Worm (Caenorhabditis elegans): Measurements from ENCODE around the gene T27A10.2.

The T27A10.2 gene

DNA sequence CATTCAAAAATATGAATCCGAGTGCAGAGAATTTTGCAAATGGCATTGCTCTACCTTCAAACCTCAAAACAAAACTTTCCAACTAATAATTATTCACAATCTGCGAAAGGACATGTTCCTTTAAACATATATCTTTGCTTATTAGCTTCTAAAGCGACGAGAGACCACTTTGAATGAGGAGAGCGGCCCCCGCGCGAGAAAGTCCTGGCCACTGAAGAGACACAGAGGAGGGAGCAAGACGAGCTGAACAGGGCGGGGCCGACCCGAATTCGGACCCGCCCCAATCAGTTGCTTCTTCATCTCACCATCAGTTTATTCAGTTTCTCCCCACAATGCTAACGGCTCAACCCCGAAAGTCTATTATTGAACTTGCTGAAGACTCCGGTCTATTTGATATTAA is at the start of gene T27A10.2:
T27A10.2 (plus strand) TSS at position 333 of the 400 bp plus-strand sequence.
- TF ChIP-seq tag-97 (GFP tag; IDR thresholded peaks at IDR 0.05): no peak
- TF ChIP-seq set-16 (GFP tag; IDR thresholded peaks at IDR 0.05): peak; percentile 73
- TF ChIP-seq aha-1 (tag): peak; percentile 65
- TF ChIP-seq snpc-1.2 (GFP tag; IDR thresholded peaks at IDR 0.05): no peak

DNA sequence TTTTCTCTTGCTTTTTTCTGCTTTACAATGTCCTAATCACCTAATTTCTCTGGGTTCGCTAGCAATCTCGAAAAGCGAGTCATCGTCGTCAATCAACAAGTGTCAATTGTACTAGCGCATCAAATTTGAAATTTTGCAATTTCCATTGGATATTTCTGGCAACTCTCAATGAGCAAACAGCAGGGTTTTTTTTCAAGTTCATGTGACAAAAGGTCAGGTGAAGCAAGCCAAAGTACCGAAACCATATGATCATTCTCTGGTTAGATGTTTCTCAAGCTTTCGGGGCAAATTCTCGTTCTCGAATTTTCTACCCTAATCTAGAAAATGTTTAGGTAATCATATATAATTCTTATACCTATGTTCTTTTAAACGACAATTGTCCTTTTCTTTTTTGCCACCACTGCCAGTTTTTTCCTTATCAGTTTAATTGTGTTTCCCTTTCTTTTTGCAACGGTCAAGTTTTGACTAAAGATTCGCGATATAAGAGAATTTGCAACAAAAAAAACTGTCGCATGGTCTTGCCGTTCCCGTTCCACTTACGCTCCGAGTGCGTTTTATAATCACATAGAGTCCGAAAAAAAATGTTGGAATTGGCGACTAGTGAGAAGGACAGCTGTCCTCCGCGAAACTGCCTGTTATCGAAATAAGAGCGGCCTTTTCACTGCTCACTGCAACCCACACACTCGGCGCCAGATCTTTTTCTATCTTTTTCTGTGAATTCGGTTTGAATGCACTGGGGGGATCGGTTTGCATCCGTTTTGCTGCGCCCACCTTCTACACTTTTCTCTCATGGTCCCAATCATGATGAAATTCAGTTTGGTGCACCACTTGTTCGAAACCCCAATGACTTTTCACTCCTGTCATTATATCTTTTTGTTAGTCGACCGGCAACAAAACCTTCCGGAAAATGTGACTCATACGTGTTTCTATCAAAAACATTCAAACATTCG is 49.2 kb upstream of the T27A10.2 start:
- TF ChIP-seq fos-1 (tag; optimal IDR thresholded peaks at IDR 0.05) (no peak), lin-38 (GFP tag; IDR thresholded peaks at IDR 0.05) (no peak), mxl-3 (GFP tag; optimal IDR thresholded peaks at IDR 0.05) (peak; percentile 12), unc-39 (tag; optimal IDR thresholded peaks at IDR 0.05) (no peak), mdt-29 (GFP tag; IDR thresholded peaks at IDR 0.05) (peak; percentile 52), dmd-8 (GFP tag; IDR thresholded peaks at IDR 0.05) (no peak), aha-1 (tag) (peak; percentile 10), nhr-11 (tag; optimal IDR thresholded peaks at IDR 0.05) (peak; percentile 62), pha-4 (GFP tag; IDR thresholded peaks at IDR 0.05) (no peak), pha-4 (tag; optimal IDR thresholded peaks at IDR 0.05) (no peak), unc-62 (GFP tag; optimal IDR thresholded peaks at IDR 0.05 in 1 of 2) (peak in 1 of 2 experiments; percentile 79), unc-62 (tag; optimal IDR thresholded peaks at IDR 0.05) (no peak), nhr-48 (tag; optimal IDR thresholded peaks at IDR 0.05) (no peak), ceh-82 (tag; optimal IDR thresholded peaks at IDR 0.05) (no peak), nhr-28 (tag; optimal IDR thresholded peaks at IDR 0.05) (no peak), hlh-30 (tag; optimal IDR thresholded peaks at IDR 0.05; ENCODE audit: insufficient read depth) (peak; percentile 66), hlh-11 (tag; optimal IDR thresholded peaks at IDR 0.05) (peak; percentile 25), ztf-7 (tag; optimal IDR thresholded peaks at IDR 0.05) (no peak), mes-2 (tag; optimal IDR thresholded peaks at IDR 0.05; ENCODE audit: poor library complexity, severe bottlenecking) (no peak), nhr-42 (GFP tag; IDR thresholded peaks at IDR 0.05) (no peak), egl-27 (tag; optimal IDR thresholded peaks at IDR 0.05) (no peak), daf-16 (GFP tag; optimal IDR thresholded peaks at IDR 0.05) (peak in 1 of 2 experiments; percentile 47), daf-16 (tag; optimal IDR thresholded peaks at IDR 0.05) (no peak)

DNA sequence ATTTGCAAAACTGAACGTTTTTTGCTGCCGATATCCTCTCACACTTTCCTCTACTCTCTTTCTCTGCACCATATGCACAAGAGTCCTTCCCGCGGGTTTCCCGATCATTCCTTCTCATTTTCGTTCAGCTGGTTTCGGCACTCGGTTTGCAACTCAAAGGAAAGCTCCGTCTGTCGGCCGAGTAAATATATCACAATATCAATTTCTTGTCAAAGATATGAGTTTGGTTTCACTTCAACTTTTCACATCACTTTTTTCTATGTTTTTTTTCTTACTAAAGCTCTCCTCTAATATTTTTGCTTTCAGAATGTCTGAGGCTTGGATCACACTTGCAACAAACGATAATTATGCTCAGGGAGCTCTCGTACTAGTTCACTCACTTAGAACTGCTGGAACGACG is 48.4 kb upstream of the T27A10.2 start, which contains the start of gene gyg-1:
gyg-1 (plus strand) TSS at position 301 of the 400 bp plus-strand sequence.
- TF ChIP-seq nhr-11 (tag; optimal IDR thresholded peaks at IDR 0.05) (no peak), egl-27 (tag; optimal IDR thresholded peaks at IDR 0.05) (no peak), nhr-25 (tag; optimal IDR thresholded peaks at IDR 0.05; ENCODE audit: borderline replicate concordance, insufficient read depth) (no peak), nhr-76 (tag; optimal IDR thresholded peaks at IDR 0.05) (no peak), ama-1 (optimal IDR thresholded peaks at IDR 0.05) (no peak)

DNA sequence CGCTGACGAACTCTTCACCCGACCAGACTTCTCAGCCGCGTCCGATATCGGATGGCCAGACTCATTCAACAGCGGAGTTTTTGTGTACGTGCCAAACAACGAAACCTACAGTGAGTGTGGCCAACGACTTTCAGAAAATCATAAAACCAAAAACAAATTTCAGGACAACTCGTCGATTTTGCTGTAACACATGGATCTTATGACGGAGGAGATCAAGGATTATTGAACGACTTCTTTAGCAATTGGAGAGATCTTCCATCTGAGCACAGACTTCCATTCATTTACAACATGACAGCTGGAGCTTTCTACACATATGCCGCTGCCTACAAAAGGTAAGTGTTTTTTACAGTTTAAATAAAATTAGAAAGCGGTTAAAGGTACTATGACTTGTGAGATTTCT is 47.7 kb upstream of the T27A10.2 start:
- TF ChIP-seq aha-1 (tag) (peak; percentile 92), gei-8 (GFP tag; optimal IDR thresholded peaks at IDR 0.05) (no peak)

DNA sequence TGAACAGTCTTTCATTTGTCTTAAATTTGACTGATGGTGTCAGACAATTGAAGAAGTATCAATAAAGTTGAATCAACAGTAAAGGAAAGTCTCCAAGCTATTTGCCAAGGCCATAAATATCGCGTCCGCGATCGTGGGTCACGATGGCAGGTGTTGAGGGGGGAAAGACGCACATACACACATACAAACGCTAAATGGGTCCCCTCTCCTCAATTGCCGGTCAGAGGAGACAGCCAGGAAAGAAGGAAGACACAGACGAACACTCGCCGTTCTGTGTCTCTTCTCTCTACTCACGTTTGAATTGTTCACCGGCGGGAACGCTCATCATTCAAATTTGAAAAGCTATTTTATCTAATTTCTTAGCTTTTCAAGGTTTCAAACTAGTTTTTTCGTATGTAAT is 44.9 kb upstream of the T27A10.2 start:
- TF ChIP-seq nhr-237 (tag; optimal IDR thresholded peaks at IDR 0.05) (no peak), daf-19 (GFP tag; conservative IDR thresholded peaks at IDR 0.05) (no peak), aha-1 (tag) (peak; percentile 94), hif-1 (tag; optimal IDR thresholded peaks at IDR 0.05) (peak in 1 of 2 experiments; percentile 25), egl-43 (GFP tag; IDR thresholded peaks at IDR 0.05) (0 out of 2 replicates have a peak, but pooled peaks have one; percentile 54), lin-13 (GFP tag; optimal IDR thresholded peaks at IDR 0.05) (peak; percentile 67), F26F4.8 (GFP tag; conservative IDR thresholded peaks at IDR 0.05) (no peak), zip-2 (tag; optimal IDR thresholded peaks at IDR 0.05) (no peak), mep-1 (tag; optimal IDR thresholded peaks at IDR 0.05) (peak; percentile 78), hmg-1.1 (GFP tag; IDR thresholded peaks at IDR 0.05) (peak; percentile 45; the same call in 1 of the 2 replicates), ama-1 (optimal IDR thresholded peaks at IDR 0.05) (peak; percentile 55), ZK337.2 (GFP tag; IDR thresholded peaks at IDR 0.05) (no peak), daf-16 (GFP tag; optimal IDR thresholded peaks at IDR 0.05) (no peak), daf-16 (tag; optimal IDR thresholded peaks at IDR 0.05) (no peak), mdt-29 (GFP tag; IDR thresholded peaks at IDR 0.05) (no peak), mxl-3 (GFP tag; optimal IDR thresholded peaks at IDR 0.05) (no peak), unc-39 (tag; optimal IDR thresholded peaks at IDR 0.05) (no peak), madf-9 (GFP tag; conservative IDR thresholded peaks at IDR 0.05) (peak; percentile 39; the same call in 1 of the 2 replicates), jun-1 (tag; optimal IDR thresholded peaks at IDR 0.05) (no peak), dmd-6 (GFP tag; IDR thresholded peaks at IDR 0.05) (no peak)
